Fruit fly (Drosophila melanogaster): ENCODE results near the gene CG7910.

CG7910 gene

DNA sequence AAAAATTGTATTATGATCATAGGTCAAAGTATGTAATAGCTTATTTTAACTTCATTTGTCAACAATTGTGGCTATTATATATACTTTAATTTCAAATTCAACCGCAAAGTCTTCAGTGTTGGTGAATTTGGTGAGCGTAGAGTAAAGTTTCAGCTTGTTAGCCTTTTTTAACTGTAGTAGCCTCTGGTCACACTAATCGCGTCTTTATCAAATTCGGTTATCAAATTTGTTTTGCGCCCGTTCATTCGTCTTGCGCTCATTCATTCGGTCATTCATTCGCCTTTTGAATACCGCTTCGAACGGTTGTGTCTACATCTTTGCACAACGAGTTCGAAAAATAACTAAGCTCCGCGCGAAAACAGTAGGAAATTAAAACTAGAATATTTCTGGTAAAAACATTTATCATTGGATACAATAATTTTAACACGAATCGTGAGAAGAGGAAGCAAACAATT lies 18.1 kb downstream of the CG7910 start, which contains the start of gene puc (continued):
- TF ChIP-seq HHEX (GFP tag; optimal IDR thresholded peaks at IDR 0.05) (peak; percentile 24), slbo (GFP tag; IDR thresholded peaks at IDR 0.05) (no peak), Dfd (GFP tag; optimal IDR thresholded peaks at IDR 0.05) (no peak), CG13123 (GFP tag; optimal IDR thresholded peaks at IDR 0.05) (no peak), CG7372 (GFP tag; IDR thresholded peaks at IDR 0.05) (no peak), Fer1 (GFP tag; optimal IDR thresholded peaks at IDR 0.05) (peak; percentile 52), Eip74EF (GFP tag; optimal IDR thresholded peaks at IDR 0.05) (peak in 1 of 2 experiments; percentile 35), Lhr (GFP tag; optimal IDR thresholded peaks at IDR 0.05) (peak; percentile 73), Hr78 (GFP tag; optimal IDR thresholded peaks at IDR 0.05) (no peak), insv (GFP tag; optimal IDR thresholded peaks at IDR 0.05) (peak in 1 of 2 experiments; percentile 45), D (optimal IDR thresholded peaks at IDR 0.05) (no peak), D (GFP tag; optimal IDR thresholded peaks at IDR 0.05) (no peak), CG13894 (tag; optimal IDR thresholded peaks at IDR 0.05) (peak; percentile 70), pita (GFP tag; optimal IDR thresholded peaks at IDR 0.05) (peak; percentile 53), CG13775 (GFP tag; optimal IDR thresholded peaks at IDR 0.05) (no peak), kni (GFP tag; optimal IDR thresholded peaks at IDR 0.05) (no peak), gt (GFP tag; IDR thresholded peaks at IDR 0.05) (no peak), TFAM (GFP tag; optimal IDR thresholded peaks at IDR 0.05) (no peak), CG9797 (GFP tag; optimal IDR thresholded peaks at IDR 0.05) (peak; percentile 81), her (GFP tag; optimal IDR thresholded peaks at IDR 0.05) (peak; percentile 54), CHES-1-like (GFP tag; optimal IDR thresholded peaks at IDR 0.05) (peak; percentile 48), HLH3B (GFP tag; IDR thresholded peaks at IDR 0.05) (no peak), CG6272 (GFP tag; IDR thresholded peaks at IDR 0.05) (no peak), pum (GFP tag; optimal IDR thresholded peaks at IDR 0.05) (peak; percentile 12), CG3995 (GFP tag; optimal IDR thresholded peaks at IDR 0.05) (peak; percentile 15), chm (GFP tag; IDR thresholded peaks at IDR 0.05) (no peak), Ets65A (GFP tag) (peak; percentile 33), lola (GFP tag; optimal IDR thresholded peaks at IDR 0.05) (no peak), CG8388 (GFP tag; optimal IDR thresholded peaks at IDR 0.05) (no peak), trh (GFP tag; optimal IDR thresholded peaks at IDR 0.05) (no peak), Asciz (GFP tag; optimal IDR thresholded peaks at IDR 0.05) (peak; percentile 30), Side (GFP tag; optimal IDR thresholded peaks at IDR 0.05) (peak; percentile 49), prd (optimal IDR thresholded peaks at IDR 0.05) (no peak), prd (GFP tag; IDR thresholded peaks at IDR 0.05) (no peak), cwo (GFP tag; optimal IDR thresholded peaks at IDR 0.05) (no peak), nmo (GFP tag; optimal IDR thresholded peaks at IDR 0.05) (peak; percentile 27), CG2889 (GFP tag; IDR thresholded peaks at IDR 0.05) (no peak), z (GFP tag; IDR thresholded peaks at IDR 0.05) (no peak), Dll (GFP tag; IDR thresholded peaks at IDR 0.05; ENCODE audit: partially characterized antibody) (no peak), btn (GFP tag; optimal IDR thresholded peaks at IDR 0.05) (no peak), CG14667 (GFP tag; IDR thresholded peaks at IDR 0.05) (no peak), Opbp (GFP tag; IDR thresholded peaks at IDR 0.05; ENCODE audit: partially characterized antibody) (no peak), repo (GFP tag; optimal IDR thresholded peaks at IDR 0.05) (peak; percentile 53), da (GFP tag; optimal IDR thresholded peaks at IDR 0.05) (no peak), otp (GFP tag; IDR thresholded peaks at IDR 0.05) (no peak), CG14014 (GFP tag; IDR thresholded peaks at IDR 0.05) (no peak), Doc2 (GFP tag; IDR thresholded peaks at IDR 0.05) (no peak), ash1 (GFP tag; optimal IDR thresholded peaks at IDR 0.05) (peak; percentile 44), scrt (GFP tag; optimal IDR thresholded peaks at IDR 0.05) (peak; percentile 56), CG10979 (tag; optimal IDR thresholded peaks at IDR 0.05) (peak; percentile 26), Mad (GFP tag; optimal IDR thresholded peaks at IDR 0.05) (no peak)
